Worm (Caenorhabditis elegans): ENCODE measurements around the gene cdk-1.

Gene cdk-1

ce11 chrIII:9780665-9781304 lies 33.5 kb downstream of the cdk-1 start, which contains the start of gene vha-1 (continued):
- TF ChIP-seq ceh-82 (tag; optimal IDR thresholded peaks at IDR 0.05) (peak; percentile 74 to 95 (median 83)), elt-3 (tag; optimal IDR thresholded peaks at IDR 0.05) (peak in 4 of 6 experiments; percentile 11 to 92 (median 79)), tlp-1 (tag; optimal IDR thresholded peaks at IDR 0.05) (no peak), jun-1 (tag; optimal IDR thresholded peaks at IDR 0.05) (peak; percentile 66), irx-1 (tag; optimal IDR thresholded peaks at IDR 0.05) (no peak), nhr-47 (tag; optimal IDR thresholded peaks at IDR 0.05) (peak; percentile 78), ceh-90 (tag; optimal IDR thresholded peaks at IDR 0.05) (no peak), swsn-7 (tag; optimal IDR thresholded peaks at IDR 0.05) (peak; percentile 73), xbp-1 (tag; optimal IDR thresholded peaks at IDR 0.05) (peak; percentile 67), ceh-63 (GFP tag; optimal IDR thresholded peaks at IDR 0.05) (no peak), unc-62 (GFP tag; optimal IDR thresholded peaks at IDR 0.05) (no peak), blmp-1 (tag; optimal IDR thresholded peaks at IDR 0.05) (peak; percentile 57), nhr-11 (tag; optimal IDR thresholded peaks at IDR 0.05) (no peak), lir-3 (tag; optimal IDR thresholded peaks at IDR 0.05; ENCODE audit: poor library complexity) (peak; percentile 34), vab-15 (tag; optimal IDR thresholded peaks at IDR 0.05) (peak; percentile 24), mab-9 (GFP tag; IDR thresholded peaks at IDR 0.05) (no peak), dpl-1 (GFP tag; optimal IDR thresholded peaks at IDR 0.05) (peak; percentile 76 to 82 (median 80)), ets-5 (GFP tag; IDR thresholded peaks at IDR 0.05) (no peak), tbx-2 (tag; optimal IDR thresholded peaks at IDR 0.05) (peak; percentile 81), efl-3 (GFP tag; optimal IDR thresholded peaks at IDR 0.05) (no peak), mdl-1 (tag; optimal IDR thresholded peaks at IDR 0.05) (peak in 1 of 2 experiments; percentile 81), aly-2 (tag; optimal IDR thresholded peaks at IDR 0.05) (peak; percentile 25), grh-1 (GFP tag; IDR thresholded peaks at IDR 0.05) (peak; percentile 52), C16A3.4 (tag; optimal IDR thresholded peaks at IDR 0.05) (peak; percentile 91), fkh-10 (GFP tag; optimal IDR thresholded peaks at IDR 0.05) (peak; percentile 2), nhr-85 (tag) (peak; percentile 85), hlh-4 (tag; optimal IDR thresholded peaks at IDR 0.05) (no peak), snu-23 (GFP tag; optimal IDR thresholded peaks at IDR 0.05) (peak; percentile 94), zag-1 (tag; optimal IDR thresholded peaks at IDR 0.05) (no peak), ztf-11 (tag; optimal IDR thresholded peaks at IDR 0.05) (peak in 1 of 2 experiments; percentile 18), unc-130 (tag; optimal IDR thresholded peaks at IDR 0.05) (peak; percentile 73), nhr-90 (tag; optimal IDR thresholded peaks at IDR 0.05; ENCODE audit: poor library complexity) (peak; percentile 71), hlh-17 (GFP tag; optimal IDR thresholded peaks at IDR 0.05; ENCODE audit: borderline replicate concordance) (no peak)

- TF ChIP-seq tlp-1 (tag; optimal IDR thresholded peaks at IDR 0.05) (no peak), jun-1 (tag; optimal IDR thresholded peaks at IDR 0.05) (no peak), F16B12.6 (tag; optimal IDR thresholded peaks at IDR 0.05) (no peak), nhr-76 (tag; optimal IDR thresholded peaks at IDR 0.05) (no peak), lin-35 (GFP tag; optimal IDR thresholded peaks at IDR 0.05) (peak in 1 of 2 experiments; percentile 13), fos-1 (tag; optimal IDR thresholded peaks at IDR 0.05) (no peak), ceh-63 (GFP tag; optimal IDR thresholded peaks at IDR 0.05) (peak; percentile 8), lin-13 (GFP tag; optimal IDR thresholded peaks at IDR 0.05) (no peak), fkh-4 (tag; optimal IDR thresholded peaks at IDR 0.05; ENCODE audit: borderline replicate concordance) (no peak), Y116A8C.19 (tag; optimal IDR thresholded peaks at IDR 0.05; ENCODE audit: borderline replicate concordance) (no peak), rnt-1 (tag; optimal IDR thresholded peaks at IDR 0.05) (no peak), mef-2 (tag; optimal IDR thresholded peaks at IDR 0.05) (no peak), pag-3 (tag; optimal IDR thresholded peaks at IDR 0.05; ENCODE audit: borderline replicate concordance, insufficient read depth) (no peak), fkh-8 (tag; optimal IDR thresholded peaks at IDR 0.05) (no peak), isw-1 (GFP tag; IDR thresholded peaks at IDR 0.05) (no peak), nhr-71 (tag; optimal IDR thresholded peaks at IDR 0.05) (peak; percentile 32), ceh-88 (GFP tag; IDR thresholded peaks at IDR 0.05) (no peak), ama-1 (optimal IDR thresholded peaks at IDR 0.05) (no peak), grh-1 (GFP tag; IDR thresholded peaks at IDR 0.05) (0 out of 2 replicates have a peak, but pooled peaks have one; percentile 10), egl-13 (tag; optimal IDR thresholded peaks at IDR 0.05) (no peak), unc-130 (tag; optimal IDR thresholded peaks at IDR 0.05) (no peak), alr-1 (tag; optimal IDR thresholded peaks at IDR 0.05; ENCODE audit: borderline replicate concordance) (peak; percentile 93), elt-3 (tag; optimal IDR thresholded peaks at IDR 0.05) (no peak), hpl-2 (GFP tag; optimal IDR thresholded peaks at IDR 0.05) (no peak)
Observed at ce11 chrIII:9782011-9782436, 34.8 kb downstream of the cdk-1 start, which contains the start of gene vha-2. Gene vha-2, plus strand, starts transcription at chrIII:9782164.
